Worm (Caenorhabditis elegans): Measurements from ENCODE around the gene sru-31.

ce11 chrV:9796002-9796401 is 20.5 kb upstream of the sru-31 start:
- no peak for TF ChIP-seq pha-4 (tag; optimal IDR thresholded peaks at IDR 0.05)
- TF ChIP-seq nhr-25 (tag; optimal IDR thresholded peaks at IDR 0.05) = no peak
- TF ChIP-seq egl-5 (tag; optimal IDR thresholded peaks at IDR 0.05) = no peak
- TF ChIP-seq ztf-11 (tag; optimal IDR thresholded peaks at IDR 0.05) = no peak
- no peak for TF ChIP-seq lin-39 (tag; optimal IDR thresholded peaks at IDR 0.05)
- no peak for TF ChIP-seq ama-1 (optimal IDR thresholded peaks at IDR 0.05)
- no peak for TF ChIP-seq nhr-77 (tag; optimal IDR thresholded peaks at IDR 0.05)
- TF ChIP-seq ztf-4 (tag; optimal IDR thresholded peaks at IDR 0.05) = no peak
- TF ChIP-seq fos-1 (tag; optimal IDR thresholded peaks at IDR 0.05) = no peak
- no peak for TF ChIP-seq zag-1 (tag; optimal IDR thresholded peaks at IDR 0.05)
- no peak for TF ChIP-seq skn-1 (tag; optimal IDR thresholded peaks at IDR 0.05)
- TF ChIP-seq R02D3.7 (tag; optimal IDR thresholded peaks at IDR 0.05) = no peak
- no peak for TF ChIP-seq elt-2 (tag; optimal IDR thresholded peaks at IDR 0.05)

Data from whole organism, L3 larva.